Worm (Caenorhabditis elegans) whole organism, L4 larva: Measurements from ENCODE around the gene nduf-9.

Experiments used
- D1046.2 ChIP-seq: fragments of 200-800 bp; sonication (Bioruptor generic); IDR thresholded peaks from 2 replicates; pipeline ENCODE4 v1.3.6; 2022; ENCODE audit warnings: missing genetic modification characterization, missing compliant biosample characterization
- F10B5.3 ChIP-seq: sonication (generic microtip); optimal IDR thresholded peaks from 2 replicates; lab custom pipeline; 2016; ENCODE audit warnings: mild to moderate bottlenecking, missing genetic modification characterization, missing compliant biosample characterization
- F26F4.8 ChIP-seq: fragments of 200-800 bp; sonication (Bioruptor generic); conservative IDR thresholded peaks from 2 replicates; pipeline ENCODE4 v1.3.6; 2022; ENCODE audit warnings: missing genetic modification characterization, missing compliant biosample characterization
- F44E2.7 ChIP-seq: fragments of 200-800 bp; sonication (Bioruptor generic); IDR thresholded peaks from 2 replicates; pipeline ENCODE4 v2.1.2; 2022; ENCODE audit warnings: missing genetic modification characterization, missing compliant biosample characterization
- F49E8.2 ChIP-seq: sonication (generic microtip); optimal IDR thresholded peaks from 2 replicates; lab custom pipeline; 2016; ENCODE audit warnings: missing compliant biosample characterization, mild to moderate bottlenecking, missing genetic modification characterization, borderline replicate concordance
- R02D3.7 ChIP-seq: fragments of 150-350 bp; sonication (generic microtip); optimal IDR thresholded peaks from 3 replicates; lab custom pipeline; 2014; ENCODE audit warnings: missing biosample characterization, missing genetic modification characterization
- T20F7.1 ChIP-seq: fragments of 200-800 bp; sonication (Bioruptor generic); optimal IDR thresholded peaks from 2 replicates; lab custom pipeline; 2018; ENCODE audit warnings: mild to moderate bottlenecking, missing genetic modification characterization, missing compliant biosample characterization
- Y48G9A.11 ChIP-seq: fragments of 200-800 bp; sonication (Bioruptor generic); IDR thresholded peaks from 2 replicates; pipeline ENCODE4 v1.3.6; 2022; ENCODE audit warnings: missing genetic modification reagents, missing genetic modification characterization, missing compliant biosample characterization
- ZK337.2 ChIP-seq: fragments of 200-800 bp; sonication (Bioruptor generic); IDR thresholded peaks from 2 replicates; pipeline ENCODE4 v1.3.6; 2022; ENCODE audit warnings: missing genetic modification reagents, missing genetic modification characterization, missing compliant biosample characterization
- aly-2 ChIP-seq: sonication (generic microtip); optimal IDR thresholded peaks from 2 replicates; lab custom pipeline; 2018; ENCODE audit warnings: missing biosample characterization, missing genetic modification characterization
- attf-4 ChIP-seq: sonication (generic microtip); optimal IDR thresholded peaks from 3 replicates; lab custom pipeline; 2017; ENCODE audit warnings: missing biosample characterization, missing genetic modification characterization
- ceh-62 ChIP-seq: sonication (generic microtip); optimal IDR thresholded peaks from 2 replicates; lab custom pipeline; 2017; ENCODE audit warnings: missing biosample characterization, missing genetic modification characterization
- ceh-82 ChIP-seq: sonication (generic microtip); optimal IDR thresholded peaks from 2 replicates; lab custom pipeline; 2017; ENCODE audit warnings: missing biosample characterization, missing genetic modification characterization
- daf-12 ChIP-seq: fragments of 150-350 bp; optimal IDR thresholded peaks from 2 replicates; lab custom pipeline; 2014; ENCODE audit warnings: missing biosample characterization, missing genetic modification reagents, missing genetic modification characterization
- daf-16 ChIP-seq, 3 experiments: sonication (generic microtip); optimal IDR thresholded peaks; 2 replicates each; lab custom pipeline; 2016 to 2017; ENCODE audit warnings: missing genetic modification characterization in 3 of 3, missing genetic modification reagents in 3 of 3, mild to moderate bottlenecking in 2 of 3, missing compliant biosample characterization in 2 of 3, missing biosample characterization in 1 of 3, moderate library complexity in 1 of 3
- daf-19 ChIP-seq: fragments of 200-800 bp; sonication (Bioruptor generic); conservative IDR thresholded peaks from 2 replicates; pipeline ENCODE4 v1.3.6; 2022; ENCODE audit warnings: missing genetic modification characterization, missing compliant biosample characterization
- daf-8 ChIP-seq: fragments of 200-800 bp; sonication (Bioruptor generic); IDR thresholded peaks from 2 replicates; pipeline ENCODE4 v1.3.6; 2022; ENCODE audit warnings: missing genetic modification characterization, missing compliant biosample characterization
- dmd-9 ChIP-seq: fragments of 200-800 bp; sonication (Bioruptor generic); IDR thresholded peaks from 2 replicates; pipeline ENCODE4 v1.3.6; 2022; ENCODE audit warnings: missing genetic modification reagents, missing genetic modification characterization, missing compliant biosample characterization
- duxl-1 ChIP-seq: sonication (generic microtip); optimal IDR thresholded peaks from 2 replicates; lab custom pipeline; 2016; ENCODE audit warnings: mild to moderate bottlenecking, missing genetic modification characterization, moderate library complexity, missing compliant biosample characterization; ENCODE audit not compliant: poor library complexity
- egl-43 ChIP-seq: fragments of 200-800 bp; sonication (Bioruptor generic); IDR thresholded peaks from 2 replicates; pipeline ENCODE4 v1.3.6; 2022; ENCODE audit warnings: missing genetic modification reagents, missing genetic modification characterization, missing compliant biosample characterization
- fkh-10 ChIP-seq: fragments of 150-350 bp; optimal IDR thresholded peaks from 2 replicates; lab custom pipeline; 2014; ENCODE audit warnings: missing biosample characterization, missing genetic modification reagents, missing genetic modification characterization
- gei-8 ChIP-seq: fragments of 200-800 bp; sonication (Bioruptor generic); optimal IDR thresholded peaks from 2 replicates; lab custom pipeline; 2018; ENCODE audit warnings: mild to moderate bottlenecking, missing genetic modification characterization, missing compliant biosample characterization
- hlh-30 ChIP-seq: sonication (generic microtip); optimal IDR thresholded peaks from 2 replicates; lab custom pipeline; 2017; ENCODE audit warnings: antibody characterized with exemption, mild to moderate bottlenecking, missing genetic modification characterization, missing compliant biosample characterization; ENCODE audit not compliant: insufficient read depth
- lim-7 ChIP-seq: fragments of 200-800 bp; sonication (Bioruptor generic); IDR thresholded peaks from 2 replicates; pipeline ENCODE4 v1.3.6; 2022; ENCODE audit warnings: missing genetic modification characterization, missing compliant biosample characterization
- lin-15B ChIP-seq: fragments of 150-350 bp; sonication (generic microtip); optimal IDR thresholded peaks from 3 replicates; lab custom pipeline; 2014; ENCODE audit warnings: missing biosample characterization, missing genetic modification characterization
- lin-29 ChIP-seq: fragments of 200-800 bp; sonication (Bioruptor generic); IDR thresholded peaks from 2 replicates; pipeline ENCODE4 v1.3.6; 2022; ENCODE audit warnings: missing genetic modification reagents, missing genetic modification characterization, missing compliant biosample characterization
- lin-38 ChIP-seq: fragments of 200-800 bp; sonication (Bioruptor generic); IDR thresholded peaks from 2 replicates; pipeline ENCODE4 v1.3.6; 2022; ENCODE audit warnings: missing genetic modification reagents, missing genetic modification characterization, missing compliant biosample characterization
- lsy-2 ChIP-seq, 2 experiments: fragments of 150-350 bp in 1 of 2; sonication (generic microtip) in 1 of 2; optimal IDR thresholded peaks; 2 replicates each; lab custom pipeline; 2014 to 2017; ENCODE audit warnings: missing biosample characterization in 2 of 2, missing genetic modification characterization in 2 of 2
- mdl-1 ChIP-seq, 2 experiments: fragments of 150-350 bp in 1 of 2; sonication (generic microtip) in 1 of 2; optimal IDR thresholded peaks; 2 replicates each; lab custom pipeline; 2014 to 2017; ENCODE audit warnings: missing biosample characterization in 2 of 2, missing genetic modification characterization in 2 of 2
- mep-1 ChIP-seq: fragments of 150-350 bp; sonication (generic microtip); optimal IDR thresholded peaks from 3 replicates; lab custom pipeline; 2014; ENCODE audit warnings: missing biosample characterization, missing genetic modification characterization
- mxl-3 ChIP-seq: fragments of 200-800 bp; sonication (Bioruptor generic); optimal IDR thresholded peaks from 2 replicates; lab custom pipeline; 2018; ENCODE audit warnings: mild to moderate bottlenecking, missing genetic modification characterization, missing compliant biosample characterization
- nhr-10 ChIP-seq: fragments of 150-350 bp; optimal IDR thresholded peaks from 2 replicates; lab custom pipeline; 2014; ENCODE audit warnings: missing biosample characterization, missing genetic modification characterization
- nhr-11 ChIP-seq: fragments of 150-350 bp; optimal IDR thresholded peaks from 2 replicates; lab custom pipeline; 2014; ENCODE audit warnings: missing biosample characterization, missing genetic modification characterization
- nhr-48 ChIP-seq: sonication (generic microtip); optimal IDR thresholded peaks from 2 replicates; lab custom pipeline; 2016; ENCODE audit warnings: mild to moderate bottlenecking, missing genetic modification characterization, missing compliant biosample characterization
- nhr-6 ChIP-seq: fragments of 150-350 bp; optimal IDR thresholded peaks from 2 replicates; lab custom pipeline; 2014; ENCODE audit warnings: missing biosample characterization, missing genetic modification characterization
- nhr-77 ChIP-seq: fragments of 150-350 bp; optimal IDR thresholded peaks from 2 replicates; lab custom pipeline; 2014; ENCODE audit warnings: missing biosample characterization, missing genetic modification characterization
- php-3 ChIP-seq: fragments of 200-800 bp; sonication (Bioruptor generic); IDR thresholded peaks from 2 replicates; pipeline ENCODE4 v1.3.6; 2022; ENCODE audit warnings: missing genetic modification reagents, missing genetic modification characterization, missing compliant biosample characterization
- rbr-2 ChIP-seq: sonication (generic microtip); optimal IDR thresholded peaks from 2 replicates; lab custom pipeline; 2016; ENCODE audit warnings: missing genotype, missing genetic modification characterization, missing compliant biosample characterization
- saeg-2 ChIP-seq: fragments of 200-800 bp; sonication (Bioruptor generic); IDR thresholded peaks from 2 replicates; pipeline ENCODE4 v1.3.6; 2022; ENCODE audit warnings: missing genetic modification reagents, missing genetic modification characterization, missing compliant biosample characterization
- set-16 ChIP-seq: fragments of 200-800 bp; sonication (Bioruptor generic); IDR thresholded peaks from 2 replicates; pipeline ENCODE4 v1.3.6; 2022; ENCODE audit warnings: missing genetic modification reagents, missing genetic modification characterization, missing compliant biosample characterization
- skn-1 ChIP-seq: fragments of 150-350 bp; optimal IDR thresholded peaks from 2 replicates; lab custom pipeline; 2014; ENCODE audit warnings: missing biosample characterization, missing genetic modification characterization
- snpc-1.2 ChIP-seq: fragments of 200-800 bp; sonication (Bioruptor generic); IDR thresholded peaks from 2 replicates; pipeline ENCODE4 v1.3.6; 2022; ENCODE audit warnings: missing genetic modification reagents, missing genetic modification characterization, missing compliant biosample characterization
- spr-3 ChIP-seq: fragments of 200-800 bp; sonication (Bioruptor generic); optimal IDR thresholded peaks from 2 replicates; lab custom pipeline; 2018; ENCODE audit warnings: mild to moderate bottlenecking, missing genetic modification characterization, missing compliant biosample characterization
- unc-130 ChIP-seq: sonication (generic microtip); optimal IDR thresholded peaks from 2 replicates; lab custom pipeline; 2016; ENCODE audit warnings: missing genetic modification reagents, missing genetic modification characterization, missing compliant biosample characterization
- zag-1 ChIP-seq: fragments of 150-350 bp; optimal IDR thresholded peaks from 2 replicates; lab custom pipeline; 2014; ENCODE audit warnings: missing biosample characterization, missing genetic modification characterization
- zfp-3 ChIP-seq: fragments of 200-800 bp; sonication (Bioruptor generic); conservative IDR thresholded peaks from 2 replicates; pipeline ENCODE4 v1.3.6; 2022; ENCODE audit warnings: missing genetic modification reagents, missing genetic modification characterization, missing compliant biosample characterization

The nduf-9 gene

ce11 chrIII:3220287-3220686, 28.1 kb downstream of the nduf-9 start (continued):
- TF ChIP-seq lim-7 (GFP tag; lab: Robert Waterston, UW) (no peak), spr-3 (GFP tag; lab: Kevin White, UChicago) (no peak), zfp-3 (no peak), zag-1 (tag; lab: Kevin White, UChicago) (no peak), snpc-1.2 (GFP tag; lab: Robert Waterston, UW) (no peak), aly-2 (tag; lab: Kevin White, UChicago) (no peak), mep-1 (tag; lab: Kevin White, UChicago) (no peak), nhr-10 (no peak), nhr-11 (no peak), ceh-62 (tag; lab: Kevin White, UChicago) (no peak), rbr-2 (tag; lab: Kevin White, UChicago) (peak; percentile 58), lin-15B (no peak), F49E8.2 (tag; lab: Kevin White, UChicago) (no peak), ZK337.2 (GFP tag; lab: Robert Waterston, UW) (no peak), daf-12 (tag; lab: Kevin White, UChicago) (no peak), lin-29 (GFP tag; lab: Robert Waterston, UW) (no peak), php-3 (no peak), skn-1 (tag; lab: Kevin White, UChicago) (no peak), set-16 (peak; percentile 54; the same call in 1 of the 2 replicates), lin-38 (GFP tag; lab: Robert Waterston, UW) (no peak), unc-130 (GFP tag; lab: Kevin White, UChicago) (no peak), F44E2.7 (GFP tag; lab: Robert Waterston, UW) (no peak), daf-8 (GFP tag; lab: Robert Waterston, UW) (no peak), ceh-82 (tag; lab: Kevin White, UChicago) (no peak), hlh-30 (tag; lab: Kevin White, UChicago) (peak; percentile 17), nhr-77 (tag; lab: Kevin White, UChicago) (no peak), duxl-1 (tag; lab: Kevin White, UChicago) (no peak), F10B5.3 (tag; lab: Kevin White, UChicago) (no peak), D1046.2 (no peak), dmd-9 (GFP tag; lab: Robert Waterston, UW) (no peak), nhr-48 (no peak), T20F7.1 (GFP tag; lab: Kevin White, UChicago) (no peak), attf-4 (no peak), Y48G9A.11 (GFP tag; lab: Robert Waterston, UW) (no peak), R02D3.7 (tag; lab: Kevin White, UChicago) (no peak), fkh-10 (peak; percentile 56), mxl-3 (GFP tag; lab: Kevin White, UChicago) (no peak), mdl-1 (tag; optimal IDR thresholded peaks at IDR 0.05; lab: Kevin White, UChicago) (no peak), saeg-2 (GFP tag; lab: Robert Waterston, UW) (no peak), lsy-2 (tag; optimal IDR thresholded peaks at IDR 0.05; lab: Kevin White, UChicago) (peak; percentile 23 to 24), gei-8 (no peak), daf-16 (GFP tag; optimal IDR thresholded peaks at IDR 0.05; lab: Kevin White, UChicago) (no peak), daf-16 (tag; optimal IDR thresholded peaks at IDR 0.05; lab: Kevin White, UChicago) (no peak), F26F4.8 (GFP tag; lab: Robert Waterston, UW) (no peak), nhr-6 (tag; lab: Kevin White, UChicago) (no peak), daf-19 (GFP tag; lab: Robert Waterston, UW) (no peak), egl-43 (GFP tag; lab: Robert Waterston, UW) (no peak)
